Worm (Caenorhabditis elegans): ENCODE data around the gene vrp-1.

ce11 chrIV:3038740-3039139, 26.4 kb downstream of the vrp-1 start:
- TF ChIP-seq unc-55 (GFP tag; optimal IDR thresholded peaks at IDR 0.05), result no peak
- no peak for TF ChIP-seq ZK546.5 (tag; optimal IDR thresholded peaks at IDR 0.05)
- no peak for TF ChIP-seq aly-2 (tag; optimal IDR thresholded peaks at IDR 0.05)
- TF ChIP-seq nhr-129 (tag; optimal IDR thresholded peaks at IDR 0.05), result no peak
- no peak for TF ChIP-seq gmeb-1 (tag; optimal IDR thresholded peaks at IDR 0.05)
- no peak for TF ChIP-seq skn-1 (tag; optimal IDR thresholded peaks at IDR 0.05)
- TF ChIP-seq ama-1 (optimal IDR thresholded peaks at IDR 0.05), result no peak
- TF ChIP-seq R02D3.7 (tag; optimal IDR thresholded peaks at IDR 0.05), result no peak

Data from whole organism, L2 larva.